Worm (Caenorhabditis elegans) whole organism, young adult: ENCODE measurements around the gene F53C11.1.

Experiments used
- F37B4.10 ChIP-seq: fragments of 200-800 bp; sonication (Bioruptor generic); IDR thresholded peaks from 2 replicates; pipeline ENCODE4 v1.3.6; 2022; ENCODE audit warnings: missing genetic modification characterization, missing compliant biosample characterization
- ceh-91 ChIP-seq: fragments of 200-800 bp; sonication (Bioruptor generic); IDR thresholded peaks from 2 replicates; pipeline ENCODE4 v1.3.6; 2022; ENCODE audit warnings: missing genetic modification reagents, missing genetic modification characterization, missing compliant biosample characterization
- lsl-1 ChIP-seq: fragments of 200-800 bp; sonication (Bioruptor generic); optimal IDR thresholded peaks from 2 replicates; lab custom pipeline; 2018; ENCODE audit warnings: mild to moderate bottlenecking, missing genetic modification characterization, moderate library complexity, missing compliant biosample characterization
- repo-1 ChIP-seq: sonication (generic microtip); optimal IDR thresholded peaks from 2 replicates; lab custom pipeline; 2017; ENCODE audit warnings: mild to moderate bottlenecking, missing genetic modification characterization, missing compliant biosample characterization
- snpc-3.4 ChIP-seq: sonication (generic microtip); optimal IDR thresholded peaks from 2 replicates; lab custom pipeline; 2017; ENCODE audit warnings: missing genetic modification characterization, mild to moderate bottlenecking, missing compliant biosample characterization, antibody characterized with exemption, moderate library complexity, missing genotype, missing genetic modification reagents

DNA sequence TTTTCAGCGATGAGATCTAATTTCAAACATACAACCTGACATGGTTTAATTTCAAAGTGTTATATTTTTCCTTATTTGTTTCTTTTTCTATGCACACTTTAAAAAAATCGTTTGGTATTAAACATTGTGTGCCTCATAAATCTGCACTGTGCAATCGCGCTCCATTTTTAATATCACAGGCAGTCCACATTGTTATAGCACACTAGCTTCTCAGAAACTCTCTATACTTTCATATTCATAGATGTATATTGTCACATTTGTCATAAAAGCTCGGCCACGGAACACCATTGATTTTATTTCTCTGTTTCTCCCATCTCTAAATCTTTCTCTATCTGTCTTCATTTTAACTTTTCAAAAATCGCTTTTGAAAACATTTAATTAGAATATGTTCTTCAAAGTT is 18.2 kb upstream of the F53C11.1 start:
- TF ChIP-seq F37B4.10 (GFP tag; lab: Robert Waterston, UW): no peak
- no peak for TF ChIP-seq ceh-91 (GFP tag; lab: Robert Waterston, UW)
- no peak for TF ChIP-seq lsl-1
- no peak for TF ChIP-seq snpc-3.4 (tag; lab: Kevin White, UChicago)
- TF ChIP-seq repo-1 (tag; lab: Kevin White, UChicago): no peak
